Fruit fly (Drosophila melanogaster): Measurements from ENCODE around the gene pdgy.
A peak's percentile ranks its signal among the peaks of the same experiment; 100 is the strongest.

Gene pdgy

dm6 chrX:14950273-14951272, 2.8 kb downstream of the pdgy start (continued):
- TF ChIP-seq Doc3 (GFP tag; IDR thresholded peaks at IDR 0.05; ENCODE audit: partially characterized antibody) (peak; percentile 35; the same call in 1 of the 3 replicates), ap (GFP tag; IDR thresholded peaks at IDR 0.05) (peak; percentile 85), CG10209 (GFP tag; optimal IDR thresholded peaks at IDR 0.05) (peak; percentile 94), Mrtf (GFP tag; IDR thresholded peaks at IDR 0.05) (peak; percentile 79), sqz (GFP tag; optimal IDR thresholded peaks at IDR 0.05) (peak; percentile 95), gem (tag; optimal IDR thresholded peaks at IDR 0.05) (peak; percentile 98), CG9797 (GFP tag; optimal IDR thresholded peaks at IDR 0.05) (peak; percentile 32), CG4820 (GFP tag; optimal IDR thresholded peaks at IDR 0.05) (peak; percentile 92), chm (GFP tag; IDR thresholded peaks at IDR 0.05) (peak; percentile 43), CG7839 (tag; optimal IDR thresholded peaks at IDR 0.05) (peak; percentile 95), jigr1 (GFP tag; IDR thresholded peaks at IDR 0.05) (peak; percentile 85), TFAM (GFP tag; optimal IDR thresholded peaks at IDR 0.05) (peak; percentile 82), Ravus (GFP tag; IDR thresholded peaks at IDR 0.05) (peak; percentile 51), Dip2 (GFP tag; IDR thresholded peaks at IDR 0.05) (no peak), CG3281 (GFP tag; optimal IDR thresholded peaks at IDR 0.05) (peak; percentile 78), CG4424 (GFP tag; optimal IDR thresholded peaks at IDR 0.05) (peak; percentile 94), h (optimal IDR thresholded peaks at IDR 0.05) (no peak), pita (GFP tag; optimal IDR thresholded peaks at IDR 0.05) (no peak), chn (GFP tag; optimal IDR thresholded peaks at IDR 0.05) (peak; percentile 91), CG15073 (GFP tag; optimal IDR thresholded peaks at IDR 0.05) (peak; percentile 63), kay (GFP tag; optimal IDR thresholded peaks at IDR 0.05) (peak; percentile 77), CG18476 (GFP tag; optimal IDR thresholded peaks at IDR 0.05) (peak; percentile 93), oc (tag; optimal IDR thresholded peaks at IDR 0.05) (peak; percentile 92), D19A (tag; optimal IDR thresholded peaks at IDR 0.05) (peak; percentile 95), sna (GFP tag; IDR thresholded peaks at IDR 0.05; ENCODE audit: partially characterized antibody) (no peak), CG12236 (GFP tag; optimal IDR thresholded peaks at IDR 0.05) (peak; percentile 83), Blimp-1 (GFP tag; optimal IDR thresholded peaks at IDR 0.05) (peak; percentile 92), Hr3 (GFP tag; optimal IDR thresholded peaks at IDR 0.05) (peak; percentile 94), CG7271 (tag; optimal IDR thresholded peaks at IDR 0.05) (peak; percentile 88), so (GFP tag; IDR thresholded peaks at IDR 0.05) (peak; percentile 94), CG13775 (GFP tag; optimal IDR thresholded peaks at IDR 0.05) (peak; percentile 94), Hr78 (GFP tag; optimal IDR thresholded peaks at IDR 0.05) (peak in 1 of 2 experiments; percentile 93), inv (GFP tag; IDR thresholded peaks at IDR 0.05; ENCODE audit: partially characterized antibody) (no peak), C15 (GFP tag; IDR thresholded peaks at IDR 0.05) (peak; percentile 55; the same call in 1 of the 3 replicates), CG12744 (GFP tag; optimal IDR thresholded peaks at IDR 0.05) (peak; percentile 71), CG9932 (GFP tag; IDR thresholded peaks at IDR 0.05) (peak; percentile 42; the same call in 1 of the 2 replicates), Nf-YB (GFP tag; optimal IDR thresholded peaks at IDR 0.05) (peak; percentile 84), run (tag; optimal IDR thresholded peaks at IDR 0.05) (peak; percentile 91), Chrac-16 (GFP tag; optimal IDR thresholded peaks at IDR 0.05) (peak; percentile 92), Kr (GFP tag; optimal IDR thresholded peaks at IDR 0.05) (peak; percentile 92), CG13296 (GFP tag; optimal IDR thresholded peaks at IDR 0.05) (peak; percentile 86), dysf (GFP tag; IDR thresholded peaks at IDR 0.05) (peak; percentile 91), Med (GFP tag) (peak; percentile 90), CG3407 (GFP tag; optimal IDR thresholded peaks at IDR 0.05) (peak; percentile 89), mam (GFP tag; optimal IDR thresholded peaks at IDR 0.05) (peak; percentile 75), CG7786 (GFP tag; optimal IDR thresholded peaks at IDR 0.05) (peak; percentile 70), Sry-β (GFP tag; optimal IDR thresholded peaks at IDR 0.05) (peak; percentile 73), CG7963 (GFP tag; IDR thresholded peaks at IDR 0.05; ENCODE audit: partially characterized antibody) (0 out of 3 replicates have a peak, but pooled peaks have one; percentile 24)

All from whole organism, embryonic.